Comparison of ENCODE assay signal across 5 worm cellular contexts in genomic region chrII:9880826-9881225, ce11.
A peak's percentile ranks its signal among the peaks of the same experiment; 100 is the strongest.
TF ChIP-seq lines count a peak whose summit lies in the region.

C08H9.15 (plus strand) TSS chrII:9881193.

TF ChIP-seq in whole organism, L1 larva, 84 proteins besides CTCF, POLR2A, EP300 and RAD21:
- TF ChIP-seq C04F5.9 (tag; optimal IDR thresholded peaks at IDR 0.05; lab: Kevin White, UChicago) (no peak), nhr-85 (tag; lab: Kevin White, UChicago) (peak; percentile 61), sup-37 (GFP tag; optimal IDR thresholded peaks at IDR 0.05; lab: Kevin White, UChicago) (no peak), elt-3 (tag; optimal IDR thresholded peaks at IDR 0.05; lab: Kevin White, UChicago) (peak in 4 of 6 experiments; percentile 16 to 64 (median 45)), blmp-1 (tag; optimal IDR thresholded peaks at IDR 0.05; lab: Kevin White, UChicago) (peak; percentile 85)

TF ChIP-seq in whole organism, L2 larva, 48 proteins besides CTCF, POLR2A, EP300 and RAD21:
- TF ChIP-seq F13H6.1 (tag; optimal IDR thresholded peaks at IDR 0.05; lab: Kevin White, UChicago): no peak
- peak; percentile 64 for TF ChIP-seq sma-3 (GFP tag; optimal IDR thresholded peaks at IDR 0.05; lab: Kevin White, UChicago)
- peak; percentile 31 for TF ChIP-seq nhr-25 (tag; optimal IDR thresholded peaks at IDR 0.05; lab: Kevin White, UChicago)

TF ChIP-seq in whole organism, L3 larva, 47 proteins besides CTCF, POLR2A, EP300 and RAD21:
- TF ChIP-seq nhr-25 (tag; optimal IDR thresholded peaks at IDR 0.05; lab: Kevin White, UChicago) (peak; percentile 30), fos-1 (tag; optimal IDR thresholded peaks at IDR 0.05; lab: Kevin White, UChicago) (no peak), zag-1 (tag; optimal IDR thresholded peaks at IDR 0.05; lab: Kevin White, UChicago) (no peak)
TF ChIP-seq in whole organism, L3 larva: peak in this region for 1.

TF ChIP-seq in whole organism, L4 larva, 104 proteins besides CTCF, POLR2A, EP300 and RAD21:
- TF ChIP-seq ceh-44 (GFP tag; IDR thresholded peaks at IDR 0.05; lab: Robert Waterston, UW) (no peak), nhr-28 (tag; optimal IDR thresholded peaks at IDR 0.05; lab: Kevin White, UChicago) (peak; percentile 11), F26F4.8 (GFP tag; conservative IDR thresholded peaks at IDR 0.05; lab: Robert Waterston, UW) (no peak)

TF ChIP-seq in whole organism, mixed stage, embryonic, 35 proteins besides CTCF, POLR2A, EP300 and RAD21:
- TF ChIP-seq mab-5 (tag; optimal IDR thresholded peaks at IDR 0.05; lab: Kevin White, UChicago) (no peak), zip-8 (tag; optimal IDR thresholded peaks at IDR 0.05; lab: Kevin White, UChicago) (peak; percentile 16)

Comparison
In these comparisons a context has a peak if more than half of its experiments do, and no peak if none do; other contexts are left out.
1. Of the 29 proteins assayed by ChIP-seq in both whole organism, L4 larva and whole organism, L1 larva: peak only in whole organism, L4 larva: nhr-28; only in whole organism, L1 larva: none; in both: none; in neither: 28.